Worm (Caenorhabditis elegans) whole organism, L1 larva: ENCODE measurements around the gene oac-41.

ENCODE experiments used
- Y116A8C.19 ChIP-seq: sonication (generic microtip); optimal IDR thresholded peaks from 2 replicates; lab custom pipeline; 2016; ENCODE audit warnings: missing compliant biosample characterization, missing genetic modification characterization, borderline replicate concordance
- blmp-1 ChIP-seq: fragments of 150-350 bp; optimal IDR thresholded peaks from 2 replicates; lab custom pipeline; 2014; ENCODE audit warnings: missing biosample characterization, missing genetic modification characterization
- isw-1 ChIP-seq: fragments of 200-800 bp; sonication (Bioruptor generic); IDR thresholded peaks from 2 replicates; pipeline ENCODE4 v1.3.6; 2022; ENCODE audit warnings: missing genetic modification characterization, missing compliant biosample characterization
- lin-39 ChIP-seq: fragments of 150-350 bp; optimal IDR thresholded peaks from 2 replicates; lab custom pipeline; 2014; ENCODE audit warnings: missing biosample characterization, missing genetic modification reagents, missing genetic modification characterization
- mab-9 ChIP-seq: fragments of 200-800 bp; sonication (Bioruptor generic); IDR thresholded peaks from 2 replicates; pipeline ENCODE4 v1.3.6; 2022; ENCODE audit warnings: missing genetic modification reagents, missing genetic modification characterization, missing compliant biosample characterization
- mdl-1 ChIP-seq, 2 experiments: fragments of 150-350 bp; optimal IDR thresholded peaks; 2 replicates each; lab custom pipeline; 2014 to 2017; ENCODE audit warnings: missing biosample characterization in 2 of 2, missing genetic modification characterization in 2 of 2, inconsistent platforms in 1 of 2
- nhr-12 ChIP-seq: sonication (generic microtip); optimal IDR thresholded peaks from 2 replicates; lab custom pipeline; 2017; ENCODE audit warnings: missing biosample characterization, missing genetic modification characterization
- nhr-237 ChIP-seq: fragments of 150-350 bp; optimal IDR thresholded peaks from 2 replicates; lab custom pipeline; 2014; ENCODE audit warnings: missing biosample characterization, missing genetic modification characterization
- nhr-77 ChIP-seq: fragments of 150-350 bp; optimal IDR thresholded peaks from 2 replicates; lab custom pipeline; 2014; ENCODE audit warnings: missing biosample characterization, missing genetic modification characterization
- nhr-84 ChIP-seq: sonication (generic microtip); optimal IDR thresholded peaks from 2 replicates; lab custom pipeline; 2017; ENCODE audit warnings: missing biosample characterization, missing genetic modification characterization
- unc-62 ChIP-seq: fragments of 150-350 bp; optimal IDR thresholded peaks from 2 replicates; lab custom pipeline; 2014; ENCODE audit warnings: missing biosample characterization, missing genetic modification reagents, missing genetic modification characterization
- zip-4 ChIP-seq: fragments of 200-800 bp; sonication (Bioruptor generic); optimal IDR thresholded peaks from 2 replicates; lab custom pipeline; 2018; ENCODE audit warnings: mild to moderate bottlenecking, missing genetic modification characterization, moderate library complexity, missing compliant biosample characterization
- ztf-11 ChIP-seq, 2 experiments: sonication (generic microtip); optimal IDR thresholded peaks; 2 replicates each; lab custom pipeline; 2016 to 2017; ENCODE audit warnings: missing genetic modification characterization in 2 of 2, missing biosample characterization in 1 of 2, missing compliant biosample characterization in 1 of 2

ce11 chrV:8980845-8981244 is 41.1 kb downstream of the oac-41 start, which contains the start of gene str-84:
- no peak for TF ChIP-seq lin-39 (tag; lab: Kevin White, UChicago)
- no peak for TF ChIP-seq Y116A8C.19 (tag; lab: Kevin White, UChicago)
- no peak for TF ChIP-seq mab-9 (GFP tag; lab: Robert Waterston, UW)
- no peak for TF ChIP-seq ztf-11 (tag; optimal IDR thresholded peaks at IDR 0.05; lab: Kevin White, UChicago)
- no peak for TF ChIP-seq unc-62 (GFP tag; lab: Kevin White, UChicago)
- TF ChIP-seq nhr-12 (tag; lab: Kevin White, UChicago) = no peak
- TF ChIP-seq nhr-237 (tag; lab: Kevin White, UChicago) = no peak
- TF ChIP-seq zip-4 (GFP tag; lab: Kevin White, UChicago) = no peak
- no peak for TF ChIP-seq mdl-1 (tag; optimal IDR thresholded peaks at IDR 0.05; lab: Kevin White, UChicago)
- TF ChIP-seq nhr-77 = no peak
- TF ChIP-seq nhr-84 = no peak
- no peak for TF ChIP-seq isw-1 (GFP tag; lab: Robert Waterston, UW)
- TF ChIP-seq blmp-1 (tag; lab: Kevin White, UChicago) = no peak
